Fruit fly (Drosophila melanogaster) whole organism, embryonic: ENCODE data around the gene firl.

ENCODE experiments used
- Awh ChIP-seq: fragments of 200-800 bp; sonication (Bioruptor generic); IDR thresholded peaks from 2 replicates; pipeline ENCODE4, ENCODE4 v1.3.6; 2022; ENCODE audit warnings: missing biosample characterization, missing genetic modification characterization
- CG10267 ChIP-seq: fragments of 200-800 bp; sonication (Bioruptor generic); optimal IDR thresholded peaks from 2 replicates; lab custom pipeline; 2018; ENCODE audit warnings: missing biosample characterization, mild to moderate bottlenecking, missing genetic modification characterization, moderate library complexity
- CG10366 ChIP-seq: fragments of 200-800 bp; sonication (Bioruptor generic); IDR thresholded peaks from 2 replicates; pipeline ENCODE4 v1.3.6; 2022; ENCODE audit warnings: missing biosample characterization, missing genetic modification characterization
- CG11093 ChIP-seq: fragments of 200-800 bp; sonication (Bioruptor generic); IDR thresholded peaks from 3 replicates; pipeline ENCODE4 v1.3.6; 2022; ENCODE audit warnings: missing biosample characterization, missing genetic modification characterization
- CG11696 ChIP-seq: fragments of 200-800 bp; sonication (Bioruptor generic); IDR thresholded peaks from 2 replicates; pipeline ENCODE4 v1.3.6; 2022; ENCODE audit warnings: missing biosample characterization, missing genetic modification characterization
- CG12659 ChIP-seq: fragments of 200-800 bp; sonication (Bioruptor generic); optimal IDR thresholded peaks from 3 replicates; lab custom pipeline; 2017; ENCODE audit warnings: mild to moderate bottlenecking, missing biosample characterization, missing genetic modification reagents, missing genetic modification characterization
- CG14441 ChIP-seq: fragments of 200-800 bp; sonication (Bioruptor generic); IDR thresholded peaks from 2 replicates; pipeline ENCODE4 v1.3.6; 2022; ENCODE audit warnings: missing biosample characterization, missing genetic modification characterization
- CG15696 ChIP-seq: fragments of 200-800 bp; sonication (Bioruptor generic); optimal IDR thresholded peaks from 2 replicates; lab custom pipeline; 2019; ENCODE audit warnings: missing biosample characterization, mild to moderate bottlenecking, missing genetic modification characterization, moderate library complexity
- CG1603 ChIP-seq: fragments of 200-800 bp; sonication (Bioruptor generic); optimal IDR thresholded peaks from 2 replicates; lab custom pipeline; 2019; ENCODE audit warnings: missing biosample characterization, mild to moderate bottlenecking, missing genetic modification characterization, moderate library complexity
- CG1647 ChIP-seq: fragments of 200-800 bp; sonication (Bioruptor generic); optimal IDR thresholded peaks from 3 replicates; lab custom pipeline; 2016; ENCODE audit warnings: missing biosample characterization, missing genetic modification characterization
- CG16863 ChIP-seq: fragments of 200-800 bp; sonication (Bioruptor generic); optimal IDR thresholded peaks from 3 replicates; lab custom pipeline; 2016; ENCODE audit warnings: missing biosample characterization, missing genetic modification characterization
- CG17829 ChIP-seq: fragments of 200-800 bp; optimal IDR thresholded peaks from 2 replicates; lab custom pipeline; 2019; ENCODE audit warnings: missing biosample characterization, mild to moderate bottlenecking, missing genetic modification characterization, moderate library complexity
- CG2120 ChIP-seq: fragments of 200-800 bp; sonication (Bioruptor generic); optimal IDR thresholded peaks from 3 replicates; lab custom pipeline; 2016; ENCODE audit warnings: missing biosample characterization, missing genetic modification characterization
- CG2889 ChIP-seq: fragments of 200-800 bp; sonication (Bioruptor generic); IDR thresholded peaks from 3 replicates; pipeline ENCODE4 v1.3.6; 2022; ENCODE audit warnings: missing biosample characterization, missing genetic modification characterization
- CG34376 ChIP-seq: fragments of 200-800 bp; sonication (Bioruptor generic); optimal IDR thresholded peaks from 2 replicates; lab custom pipeline; 2018; ENCODE audit warnings: missing biosample characterization, mild to moderate bottlenecking, missing genetic modification characterization
- CG3726 ChIP-seq: fragments of 200-800 bp; sonication (Bioruptor generic); IDR thresholded peaks from 3 replicates; pipeline ENCODE4, ENCODE4 v1.3.6; 2022; ENCODE audit warnings: missing biosample characterization, missing genetic modification characterization
- CG8290 ChIP-seq, 3 experiments: fragments of 200-800 bp; sonication (Bioruptor generic); optimal IDR thresholded peaks; 2 replicates each; lab custom pipeline; 2016 to 2019; ENCODE audit warnings: missing biosample characterization in 3 of 3, missing genetic modification characterization in 3 of 3, mild to moderate bottlenecking in 2 of 3, moderate library complexity in 1 of 3
- CG9727 ChIP-seq: fragments of 200-800 bp; sonication (Bioruptor generic); optimal IDR thresholded peaks from 3 replicates; lab custom pipeline; 2017; ENCODE audit warnings: missing biosample characterization, mild to moderate bottlenecking, missing genetic modification characterization
- Deaf1 ChIP-seq: fragments of 200-800 bp; optimal IDR thresholded peaks from 3 replicates; lab custom pipeline; 2019; ENCODE audit warnings: missing biosample characterization, mild to moderate bottlenecking, missing genetic modification characterization, moderate library complexity
- Dll ChIP-seq: fragments of 200-800 bp; sonication (Bioruptor generic); IDR thresholded peaks from 4 replicates; pipeline ENCODE4 v1.3.6; 2022; ENCODE audit warnings: missing biosample characterization, missing genetic modification characterization; ENCODE audit not compliant: partially characterized antibody
- Dp ChIP-seq: fragments of 200-800 bp; sonication (Bioruptor generic); optimal IDR thresholded peaks from 2 replicates; lab custom pipeline; 2018; ENCODE audit warnings: missing biosample characterization, mild to moderate bottlenecking, missing genetic modification characterization, moderate library complexity
- E2f2 ChIP-seq: fragments of 200-800 bp; sonication (Bioruptor generic); IDR thresholded peaks from 2 replicates; pipeline ENCODE4 v1.3.6; 2022; ENCODE audit warnings: missing biosample characterization, missing genetic modification characterization
- HHEX ChIP-seq: fragments of 200-800 bp; sonication (Bioruptor generic); optimal IDR thresholded peaks from 3 replicates; lab custom pipeline; 2017; ENCODE audit warnings: missing biosample characterization, mild to moderate bottlenecking, missing genetic modification characterization, missing genetic modification reagents
- MBD-R2 ChIP-seq: fragments of 200-800 bp; sonication (Bioruptor generic); IDR thresholded peaks from 2 replicates; pipeline ENCODE4 v1.3.6; 2022; ENCODE audit warnings: missing biosample characterization, missing genetic modification characterization
- Med ChIP-seq: fragments of 200-800 bp; sonication (Bioruptor generic); peaks from one replicate; lab custom pipeline; 2016; ENCODE audit warnings: missing biosample characterization, missing genetic modification characterization, mild to moderate bottlenecking, inconsistent platforms, moderate library complexity
- NFAT ChIP-seq: fragments of 200-800 bp; sonication (Bioruptor generic); IDR thresholded peaks from 2 replicates; pipeline ENCODE4 v1.3.6; 2022; ENCODE audit warnings: missing biosample characterization, missing genetic modification characterization
- Opbp ChIP-seq: fragments of 200-800 bp; sonication (Bioruptor generic); IDR thresholded peaks from 3 replicates; pipeline ENCODE4 v1.3.6; 2022; ENCODE audit warnings: missing biosample characterization, missing genetic modification characterization; ENCODE audit not compliant: partially characterized antibody
- Scr ChIP-seq: fragments of 200-800 bp; sonication (Bioruptor generic); IDR thresholded peaks from 2 replicates; pipeline ENCODE4 v1.3.6; 2022; ENCODE audit warnings: missing biosample characterization, missing genetic modification characterization; ENCODE audit not compliant: partially characterized antibody
- Sry-β ChIP-seq: fragments of 200-800 bp; sonication (Bioruptor generic); optimal IDR thresholded peaks from 2 replicates; lab custom pipeline; 2018; ENCODE audit warnings: missing biosample characterization, mild to moderate bottlenecking, missing genetic modification characterization, moderate library complexity
- Sry-δ ChIP-seq: fragments of 200-800 bp; sonication (Bioruptor generic); optimal IDR thresholded peaks from 2 replicates; lab custom pipeline; 2016; ENCODE audit warnings: missing biosample characterization, missing genetic modification characterization
- YL-1 ChIP-seq: fragments of 200-800 bp; sonication (Bioruptor generic); optimal IDR thresholded peaks from 3 replicates; lab custom pipeline; 2017; ENCODE audit warnings: missing biosample characterization, mild to moderate bottlenecking, missing genetic modification characterization
- abd-A ChIP-seq: fragments of 200-800 bp; sonication (Bioruptor generic); optimal IDR thresholded peaks from 3 replicates; lab custom pipeline; 2019; ENCODE audit warnings: missing biosample characterization, mild to moderate bottlenecking, missing genetic modification characterization, moderate library complexity
- ash1 ChIP-seq: fragments of 200-800 bp; sonication (Bioruptor generic); optimal IDR thresholded peaks from 2 replicates; lab custom pipeline; 2018; ENCODE audit warnings: missing biosample characterization, mild to moderate bottlenecking, missing genetic modification characterization
- bbx ChIP-seq: fragments of 200-800 bp; sonication (Bioruptor generic); IDR thresholded peaks from 2 replicates; pipeline ENCODE4 v1.3.6; 2022; ENCODE audit warnings: missing biosample characterization, missing genetic modification characterization; ENCODE audit not compliant: partially characterized antibody
- cas ChIP-seq: fragments of 200-800 bp; sonication (Bioruptor generic); IDR thresholded peaks from 2 replicates; pipeline ENCODE4 v1.3.6; 2022; ENCODE audit warnings: missing biosample characterization, missing genetic modification characterization
- chm ChIP-seq: fragments of 200-800 bp; sonication (Bioruptor generic); IDR thresholded peaks from 2 replicates; pipeline ENCODE4 v1.3.6; 2022; ENCODE audit warnings: missing biosample characterization, missing genetic modification characterization
- ci ChIP-seq: fragments of 200-800 bp; sonication (Bioruptor generic); IDR thresholded peaks from 3 replicates; pipeline ENCODE4 v1.3.6; 2022; ENCODE audit warnings: missing biosample characterization, missing genetic modification characterization
- crp ChIP-seq, 2 experiments: fragments of 200-800 bp; sonication (Bioruptor generic); optimal IDR thresholded peaks; 2 replicates in 1 of 2; 3 replicates in 1 of 2; lab custom pipeline; 2017; ENCODE audit warnings: missing biosample characterization in 2 of 2, missing genetic modification characterization in 2 of 2, mild to moderate bottlenecking in 1 of 2, moderate library complexity in 1 of 2
- dimm ChIP-seq: fragments of 200-800 bp; sonication (Bioruptor generic); IDR thresholded peaks from 2 replicates; pipeline ENCODE4 v1.3.6; 2022; ENCODE audit warnings: missing biosample characterization, missing genetic modification characterization
- disco-r ChIP-seq: fragments of 200-800 bp; sonication (Bioruptor generic); optimal IDR thresholded peaks from 2 replicates; lab custom pipeline; 2016; ENCODE audit warnings: missing biosample characterization, missing genetic modification characterization
- dpn ChIP-seq, 2 experiments: fragments of 200-800 bp; sonication (Bioruptor generic); optimal IDR thresholded peaks; 3 replicates each; lab custom pipeline; 2016; ENCODE audit warnings: missing biosample characterization in 2 of 2, missing genetic modification characterization in 2 of 2
- fu2 ChIP-seq: fragments of 200-800 bp; sonication (Bioruptor generic); optimal IDR thresholded peaks from 2 replicates; lab custom pipeline; 2016; ENCODE audit warnings: missing biosample characterization, missing genetic modification characterization
- jigr1 ChIP-seq: fragments of 200-800 bp; sonication (Bioruptor generic); IDR thresholded peaks from 3 replicates; pipeline ENCODE4 v1.3.6; 2022; ENCODE audit warnings: missing biosample characterization, missing genetic modification characterization
- jing ChIP-seq: fragments of 200-800 bp; sonication (Bioruptor generic); optimal IDR thresholded peaks from 2 replicates; lab custom pipeline; 2018; ENCODE audit warnings: missing biosample characterization, mild to moderate bottlenecking, missing genetic modification characterization
- klu ChIP-seq: fragments of 200-800 bp; sonication (Bioruptor generic); IDR thresholded peaks from 2 replicates; pipeline ENCODE4 v1.3.6; 2022; ENCODE audit warnings: missing biosample characterization, missing genetic modification characterization
- lilli ChIP-seq: fragments of 200-800 bp; sonication (Bioruptor generic); optimal IDR thresholded peaks from 3 replicates; lab custom pipeline; 2016; ENCODE audit warnings: missing biosample characterization, missing genetic modification characterization
- mld ChIP-seq: fragments of 200-800 bp; sonication (Bioruptor generic); IDR thresholded peaks from 3 replicates; pipeline ENCODE4 v1.3.6; 2022; ENCODE audit warnings: missing biosample characterization, missing genetic modification characterization; ENCODE audit not compliant: partially characterized antibody
- pho ChIP-seq: fragments of 200-800 bp; sonication (Bioruptor generic); optimal IDR thresholded peaks from 2 replicates; lab custom pipeline; 2016; ENCODE audit warnings: missing biosample characterization, missing genetic modification characterization
- sd ChIP-seq: fragments of 200-800 bp; sonication (Bioruptor generic); optimal IDR thresholded peaks from 3 replicates; lab custom pipeline; 2018; ENCODE audit warnings: missing biosample characterization, mild to moderate bottlenecking, missing genetic modification characterization, moderate library complexity
- ssp ChIP-seq: fragments of 200-800 bp; sonication (Bioruptor generic); IDR thresholded peaks from 2 replicates; pipeline ENCODE4 v1.3.6; 2022; ENCODE audit warnings: missing biosample characterization, missing genetic modification characterization
- tin ChIP-seq: fragments of 200-800 bp; sonication (Bioruptor generic); optimal IDR thresholded peaks from 3 replicates; lab custom pipeline; 2016; ENCODE audit warnings: missing biosample characterization, missing genetic modification characterization

Gene firl

DNA sequence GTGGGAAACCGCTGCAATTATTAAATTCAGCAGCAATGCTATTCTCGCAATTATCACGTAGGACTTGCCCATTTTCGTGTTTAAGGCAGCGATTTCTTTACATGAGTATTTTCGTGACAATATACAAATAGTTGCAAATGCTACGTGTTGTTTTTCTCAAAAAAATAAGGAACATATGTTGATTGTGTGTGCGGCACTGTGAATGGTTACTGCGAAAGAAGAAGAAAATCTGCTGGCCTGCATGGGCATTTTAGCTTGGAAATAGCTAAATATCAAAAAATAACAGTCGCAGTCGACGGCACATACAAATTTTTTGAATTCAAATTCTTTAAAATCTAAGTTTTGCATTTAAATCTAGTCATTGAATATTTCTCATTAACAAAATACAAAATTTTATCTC, 26.1 kb downstream of the firl start, which contains the start of gene CG6766 (continued):
- peak; percentile 32 for TF ChIP-seq CG2120 (GFP tag; lab: Kevin White, UChicago)
- peak; percentile 57 for TF ChIP-seq YL-1 (GFP tag; lab: Kevin White, UChicago)
- no peak for TF ChIP-seq NFAT (GFP tag; lab: Robert Waterston, UW)
- no peak for TF ChIP-seq klu (GFP tag; lab: Robert Waterston, UW)
- peak; percentile 31 for TF ChIP-seq CG12659 (GFP tag; lab: Kevin White, UChicago)
- peak; percentile 35; the same call in 1 of the 2 replicates for TF ChIP-seq bbx (GFP tag; lab: Robert Waterston, UW)
- TF ChIP-seq Dp (GFP tag; lab: Kevin White, UChicago) = peak; percentile 42
- no peak for TF ChIP-seq Deaf1 (tag; lab: Kevin White, UChicago)
- TF ChIP-seq CG2889 (GFP tag; lab: Robert Waterston, UW) = no peak
- TF ChIP-seq disco-r (GFP tag; lab: Kevin White, UChicago) = no peak
- no peak for TF ChIP-seq HHEX
- TF ChIP-seq Med (GFP tag; lab: Kevin White, UChicago) = peak; percentile 48
- peak; percentile 4 for TF ChIP-seq CG17829 (tag; lab: Kevin White, UChicago)
- no peak for TF ChIP-seq CG16863 (GFP tag; lab: Kevin White, UChicago)
- TF ChIP-seq CG11696 (GFP tag; lab: Robert Waterston, UW) = no peak
- TF ChIP-seq Scr (GFP tag; lab: Robert Waterston, UW) = peak; percentile 36; the same call in 1 of the 2 replicates
- no peak for TF ChIP-seq CG1647 (GFP tag; lab: Kevin White, UChicago)
- no peak for TF ChIP-seq Awh (GFP tag; lab: Robert Waterston, UW)
- no peak for TF ChIP-seq CG11093 (GFP tag; lab: Robert Waterston, UW)
- TF ChIP-seq pho (GFP tag; lab: Kevin White, UChicago) = no peak
- TF ChIP-seq E2f2 = peak; percentile 49
- TF ChIP-seq MBD-R2 = peak; percentile 96
- TF ChIP-seq fu2 (GFP tag; lab: Kevin White, UChicago) = no peak
- peak; percentile 62 for TF ChIP-seq sd (tag; lab: Kevin White, UChicago)
- TF ChIP-seq Sry-δ (GFP tag; lab: Kevin White, UChicago) = peak; percentile 35
- peak; percentile 23; the same call in 2 of the 3 replicates for TF ChIP-seq Opbp (GFP tag; lab: Robert Waterston, UW)
- no peak for TF ChIP-seq CG10366 (GFP tag; lab: Robert Waterston, UW)
- peak; percentile 29; the same call in 1 of the 4 replicates for TF ChIP-seq Dll
- TF ChIP-seq CG10267 (tag; lab: Kevin White, UChicago) = no peak
- no peak for TF ChIP-seq CG8290 (GFP tag; optimal IDR thresholded peaks at IDR 0.05; lab: Kevin White, UChicago)
- TF ChIP-seq CG8290 (tag; optimal IDR thresholded peaks at IDR 0.05; lab: Kevin White, UChicago) = no peak
- peak; percentile 6 to 88 for TF ChIP-seq crp (GFP tag; optimal IDR thresholded peaks at IDR 0.05; lab: Kevin White, UChicago)
- TF ChIP-seq CG9727 (GFP tag; lab: Kevin White, UChicago) = no peak
- TF ChIP-seq lilli (GFP tag; lab: Kevin White, UChicago) = no peak
- TF ChIP-seq jing (GFP tag; lab: Kevin White, UChicago) = no peak
- no peak for TF ChIP-seq CG15696 (tag; lab: Kevin White, UChicago)
- no peak for TF ChIP-seq ssp (GFP tag; lab: Robert Waterston, UW)
- TF ChIP-seq jigr1 (GFP tag; lab: Robert Waterston, UW) = no peak
- TF ChIP-seq dimm (GFP tag; lab: Robert Waterston, UW) = no peak
- TF ChIP-seq Sry-β (GFP tag; lab: Kevin White, UChicago) = peak; percentile 91
- no peak for TF ChIP-seq ci
- no peak for TF ChIP-seq ash1 (GFP tag; lab: Kevin White, UChicago)
- no peak for TF ChIP-seq tin (GFP tag; lab: Kevin White, UChicago)
- TF ChIP-seq CG1603 (tag; lab: Kevin White, UChicago) = no peak
- no peak for TF ChIP-seq mld
- TF ChIP-seq CG14441 (GFP tag; lab: Robert Waterston, UW) = no peak
- no peak for TF ChIP-seq chm
- TF ChIP-seq abd-A (tag; lab: Kevin White, UChicago) = no peak
- TF ChIP-seq CG34376 (GFP tag; lab: Kevin White, UChicago) = peak; percentile 9
- TF ChIP-seq CG3726 (GFP tag; lab: Robert Waterston, UW) = no peak
- no peak for TF ChIP-seq dpn (GFP tag; optimal IDR thresholded peaks at IDR 0.05; lab: Kevin White, UChicago)
- no peak for TF ChIP-seq cas (GFP tag; lab: Robert Waterston, UW)
